Fruit fly (Drosophila melanogaster): ENCODE measurements around the gene Rpt3.

Rpt3 gene

dm6 chrX:11136587-11137512, 11.9 kb downstream of the Rpt3 start, which contains the start of gene Klp10A (continued):
- TF ChIP-seq Eip75B (GFP tag; optimal IDR thresholded peaks at IDR 0.05) (no peak), dac (GFP tag; optimal IDR thresholded peaks at IDR 0.05) (no peak)

- TF ChIP-seq CG31627 (GFP tag; optimal IDR thresholded peaks at IDR 0.05) (peak; percentile 36), vri (GFP tag; optimal IDR thresholded peaks at IDR 0.05) (peak; percentile 18), OdsH (GFP tag; optimal IDR thresholded peaks at IDR 0.05) (peak; percentile 3), CG3032 (tag; optimal IDR thresholded peaks at IDR 0.05) (peak; percentile 30), CG1621 (tag; optimal IDR thresholded peaks at IDR 0.05) (peak; percentile 74), Hr39 (GFP tag; optimal IDR thresholded peaks at IDR 0.05) (peak; percentile 34), Sox14 (GFP tag; optimal IDR thresholded peaks at IDR 0.05) (peak; percentile 54), CG10631 (GFP tag; optimal IDR thresholded peaks at IDR 0.05) (peak; percentile 12), CG6276 (GFP tag; optimal IDR thresholded peaks at IDR 0.05) (no peak), CG32006 (GFP tag; optimal IDR thresholded peaks at IDR 0.05) (peak; percentile 7), CG8119 (GFP tag; IDR thresholded peaks at IDR 0.05) (no peak), pdm3 (GFP tag; optimal IDR thresholded peaks at IDR 0.05) (peak; percentile 30), CG8632 (GFP tag; optimal IDR thresholded peaks at IDR 0.05) (no peak), fkh (GFP tag; optimal IDR thresholded peaks at IDR 0.05) (peak; percentile 6), cyc (GFP tag; optimal IDR thresholded peaks at IDR 0.05) (peak; percentile 7), CG11902 (GFP tag; optimal IDR thresholded peaks at IDR 0.05) (no peak), dsx (GFP tag; optimal IDR thresholded peaks at IDR 0.05; ENCODE audit: poor library complexity, severe bottlenecking) (peak; percentile 10), CG10669 (GFP tag; optimal IDR thresholded peaks at IDR 0.05) (no peak)
Observed at dm6 chrX:11137566-11138186, 12.8 kb downstream of the Rpt3 start, which contains the start of gene CDK2AP1. Gene CDK2AP1 (plus strand): TSS chrX:11137859.

dm6 chrX:11140163-11140562, 15.3 kb downstream of the Rpt3 start, which contains the start of gene ssp7:
Gene ssp7 (minus strand): TSS chrX:11140263.
- TF ChIP-seq dac (GFP tag; optimal IDR thresholded peaks at IDR 0.05) = no peak
- TF ChIP-seq CG16779 (tag; optimal IDR thresholded peaks at IDR 0.05) = no peak
- TF ChIP-seq Eip75B (GFP tag; optimal IDR thresholded peaks at IDR 0.05) = no peak
- no peak for TF ChIP-seq CG11762 (GFP tag; optimal IDR thresholded peaks at IDR 0.05; ENCODE audit: insufficient read depth)
- no peak for TF ChIP-seq achi (GFP tag; optimal IDR thresholded peaks at IDR 0.05)
- TF ChIP-seq Ets96B (tag; optimal IDR thresholded peaks at IDR 0.05) = no peak
- TF ChIP-seq salr (GFP tag; optimal IDR thresholded peaks at IDR 0.05) = no peak
- TF ChIP-seq Smox (GFP tag; optimal IDR thresholded peaks at IDR 0.05) = no peak
- no peak for TF ChIP-seq CG6792 (GFP tag; optimal IDR thresholded peaks at IDR 0.05)
- TF ChIP-seq CG3919 (GFP tag; optimal IDR thresholded peaks at IDR 0.05) = no peak
- TF ChIP-seq Sox14 (GFP tag; optimal IDR thresholded peaks at IDR 0.05) = no peak
- TF ChIP-seq topi (GFP tag; optimal IDR thresholded peaks at IDR 0.05) = no peak
- TF ChIP-seq esn (GFP tag; optimal IDR thresholded peaks at IDR 0.05) = no peak
- TF ChIP-seq CG6854 (GFP tag; optimal IDR thresholded peaks at IDR 0.05) = no peak
- no peak for TF ChIP-seq ss (GFP tag; optimal IDR thresholded peaks at IDR 0.05)
- no peak for TF ChIP-seq fd85E (GFP tag; optimal IDR thresholded peaks at IDR 0.05)
- TF ChIP-seq CG31627 (GFP tag; optimal IDR thresholded peaks at IDR 0.05) = no peak

All from whole organism, prepupa.